Worm (Caenorhabditis elegans) whole organism, L4 larva: ENCODE results near the gene unc-79.

Experiments used
- F37D6.2 ChIP-seq: sonication (generic microtip); optimal IDR thresholded peaks from 2 replicates; lab custom pipeline; 2016; ENCODE audit warnings: mild to moderate bottlenecking, missing genetic modification characterization, missing compliant biosample characterization
- F44E2.7 ChIP-seq: fragments of 200-800 bp; sonication (Bioruptor generic); IDR thresholded peaks from 2 replicates; pipeline ENCODE4 v2.1.2; 2022; ENCODE audit warnings: missing genetic modification characterization, missing compliant biosample characterization
- F49E8.2 ChIP-seq: sonication (generic microtip); optimal IDR thresholded peaks from 2 replicates; lab custom pipeline; 2016; ENCODE audit warnings: missing compliant biosample characterization, mild to moderate bottlenecking, missing genetic modification characterization, borderline replicate concordance
- T20F7.1 ChIP-seq: fragments of 200-800 bp; sonication (Bioruptor generic); optimal IDR thresholded peaks from 2 replicates; lab custom pipeline; 2018; ENCODE audit warnings: mild to moderate bottlenecking, missing genetic modification characterization, missing compliant biosample characterization
- Y105C5A.15 ChIP-seq: fragments of 200-800 bp; sonication (Bioruptor generic); IDR thresholded peaks from 2 replicates; pipeline ENCODE4 v1.3.6; 2022; ENCODE audit warnings: missing genetic modification characterization, missing compliant biosample characterization
- Y75B8A.6 ChIP-seq: fragments of 200-800 bp; sonication (Bioruptor generic); IDR thresholded peaks from 2 replicates; pipeline ENCODE4 v1.3.6; 2022; ENCODE audit warnings: missing genetic modification reagents, missing genetic modification characterization, missing compliant biosample characterization
- ZK337.2 ChIP-seq: fragments of 200-800 bp; sonication (Bioruptor generic); IDR thresholded peaks from 2 replicates; pipeline ENCODE4 v1.3.6; 2022; ENCODE audit warnings: missing genetic modification reagents, missing genetic modification characterization, missing compliant biosample characterization
- aly-2 ChIP-seq: sonication (generic microtip); optimal IDR thresholded peaks from 2 replicates; lab custom pipeline; 2018; ENCODE audit warnings: missing biosample characterization, missing genetic modification characterization
- ama-1 ChIP-seq: fragments of 150-350 bp; optimal IDR thresholded peaks from 2 replicates; lab custom pipeline; 2014; ENCODE audit warnings: inconsistent platforms, mixed read lengths
- arid-1 ChIP-seq: fragments of 200-800 bp; sonication (Bioruptor generic); conservative IDR thresholded peaks from 2 replicates; pipeline ENCODE4 v1.3.6; 2022; ENCODE audit warnings: missing genetic modification reagents, missing genetic modification characterization, missing compliant biosample characterization
- attf-4 ChIP-seq: sonication (generic microtip); optimal IDR thresholded peaks from 3 replicates; lab custom pipeline; 2017; ENCODE audit warnings: missing biosample characterization, missing genetic modification characterization
- ceh-28 ChIP-seq: fragments of 150-350 bp; optimal IDR thresholded peaks from 2 replicates; lab custom pipeline; 2014; ENCODE audit warnings: missing biosample characterization, missing genetic modification reagents, missing genetic modification characterization
- ceh-44 ChIP-seq: fragments of 200-800 bp; sonication (Bioruptor generic); IDR thresholded peaks from 2 replicates; pipeline ENCODE4 v1.3.6; 2022; ENCODE audit warnings: missing genetic modification reagents, missing genetic modification characterization, missing compliant biosample characterization
- ceh-82 ChIP-seq: sonication (generic microtip); optimal IDR thresholded peaks from 2 replicates; lab custom pipeline; 2017; ENCODE audit warnings: missing biosample characterization, missing genetic modification characterization
- ctbp-1 ChIP-seq: fragments of 200-800 bp; sonication (Bioruptor generic); IDR thresholded peaks from 2 replicates; pipeline ENCODE4 v1.3.6; 2022; ENCODE audit warnings: missing genetic modification reagents, missing genetic modification characterization, missing compliant biosample characterization
- daf-12 ChIP-seq: fragments of 150-350 bp; optimal IDR thresholded peaks from 2 replicates; lab custom pipeline; 2014; ENCODE audit warnings: missing biosample characterization, missing genetic modification reagents, missing genetic modification characterization
- daf-16 ChIP-seq, 3 experiments: sonication (generic microtip); optimal IDR thresholded peaks; 2 replicates each; lab custom pipeline; 2016 to 2017; ENCODE audit warnings: missing genetic modification characterization in 3 of 3, missing genetic modification reagents in 3 of 3, mild to moderate bottlenecking in 2 of 3, missing compliant biosample characterization in 2 of 3, missing biosample characterization in 1 of 3, moderate library complexity in 1 of 3
- dmd-6 ChIP-seq: fragments of 200-800 bp; sonication (Bioruptor generic); IDR thresholded peaks from 2 replicates; pipeline ENCODE4 v1.3.6; 2022; ENCODE audit warnings: missing genetic modification reagents, missing genetic modification characterization, missing compliant biosample characterization
- dpl-1 ChIP-seq: fragments of 150-350 bp; optimal IDR thresholded peaks from 2 replicates; lab custom pipeline; 2014; ENCODE audit warnings: missing biosample characterization, missing genetic modification reagents, missing genetic modification characterization
- dve-1 ChIP-seq: sonication (generic microtip); optimal IDR thresholded peaks from 2 replicates; lab custom pipeline; 2017; ENCODE audit warnings: antibody characterized with exemption, mild to moderate bottlenecking, missing genetic modification characterization, missing compliant biosample characterization; ENCODE audit not compliant: insufficient read depth
- egl-27 ChIP-seq: sonication (generic microtip); optimal IDR thresholded peaks from 3 replicates; lab custom pipeline; 2017; ENCODE audit warnings: missing biosample characterization, missing genetic modification reagents, missing genetic modification characterization
- egl-43 ChIP-seq: fragments of 200-800 bp; sonication (Bioruptor generic); IDR thresholded peaks from 2 replicates; pipeline ENCODE4 v1.3.6; 2022; ENCODE audit warnings: missing genetic modification reagents, missing genetic modification characterization, missing compliant biosample characterization
- hif-1 ChIP-seq, 2 experiments: sonication (generic microtip); optimal IDR thresholded peaks; 2 replicates each; lab custom pipeline; 2016 to 2017; ENCODE audit warnings: missing compliant biosample characterization in 2 of 2, missing genetic modification characterization in 2 of 2, missing genetic modification reagents in 2 of 2, missing genotype in 2 of 2, mild to moderate bottlenecking in 1 of 2
- hlh-11 ChIP-seq: fragments of 200-800 bp; sonication (Bioruptor generic); optimal IDR thresholded peaks from 2 replicates; lab custom pipeline; 2018; ENCODE audit warnings: mild to moderate bottlenecking, missing genetic modification characterization, missing compliant biosample characterization
- hlh-30 ChIP-seq: sonication (generic microtip); optimal IDR thresholded peaks from 2 replicates; lab custom pipeline; 2017; ENCODE audit warnings: antibody characterized with exemption, mild to moderate bottlenecking, missing genetic modification characterization, missing compliant biosample characterization; ENCODE audit not compliant: insufficient read depth
- hmg-1.1 ChIP-seq: fragments of 200-800 bp; sonication (Bioruptor generic); IDR thresholded peaks from 2 replicates; pipeline ENCODE4 v1.3.6; 2022; ENCODE audit warnings: missing genetic modification reagents, missing genetic modification characterization, missing compliant biosample characterization
- jun-1 ChIP-seq: fragments of 150-350 bp; optimal IDR thresholded peaks from 2 replicates; lab custom pipeline; 2014; ENCODE audit warnings: missing biosample characterization, missing genetic modification reagents, missing genetic modification characterization
- lin-15B ChIP-seq: fragments of 150-350 bp; sonication (generic microtip); optimal IDR thresholded peaks from 3 replicates; lab custom pipeline; 2014; ENCODE audit warnings: missing biosample characterization, missing genetic modification characterization
- lin-39 ChIP-seq: fragments of 150-350 bp; optimal IDR thresholded peaks from 2 replicates; lab custom pipeline; 2014; ENCODE audit warnings: missing biosample characterization, missing genetic modification reagents, missing genetic modification characterization
- lsy-2 ChIP-seq, 2 experiments: fragments of 150-350 bp in 1 of 2; sonication (generic microtip) in 1 of 2; optimal IDR thresholded peaks; 2 replicates each; lab custom pipeline; 2014 to 2017; ENCODE audit warnings: missing biosample characterization in 2 of 2, missing genetic modification characterization in 2 of 2
- madf-9 ChIP-seq: fragments of 200-800 bp; sonication (Bioruptor generic); conservative IDR thresholded peaks from 2 replicates; pipeline ENCODE4 v1.3.6; 2022; ENCODE audit warnings: missing genetic modification reagents, missing genetic modification characterization, missing compliant biosample characterization
- mdt-29 ChIP-seq: fragments of 200-800 bp; sonication (Bioruptor generic); IDR thresholded peaks from 2 replicates; pipeline ENCODE4 v1.3.6; 2022; ENCODE audit warnings: missing genetic modification reagents, missing genetic modification characterization, missing compliant biosample characterization
- mep-1 ChIP-seq: fragments of 150-350 bp; sonication (generic microtip); optimal IDR thresholded peaks from 3 replicates; lab custom pipeline; 2014; ENCODE audit warnings: missing biosample characterization, missing genetic modification characterization
- mes-2 ChIP-seq: sonication (generic microtip); optimal IDR thresholded peaks from 2 replicates; lab custom pipeline; 2016; ENCODE audit warnings: missing genotype, mild to moderate bottlenecking, missing genetic modification characterization, missing compliant biosample characterization; ENCODE audit not compliant: poor library complexity, severe bottlenecking
- mxl-3 ChIP-seq: fragments of 200-800 bp; sonication (Bioruptor generic); optimal IDR thresholded peaks from 2 replicates; lab custom pipeline; 2018; ENCODE audit warnings: mild to moderate bottlenecking, missing genetic modification characterization, missing compliant biosample characterization
- nhr-10 ChIP-seq: fragments of 150-350 bp; optimal IDR thresholded peaks from 2 replicates; lab custom pipeline; 2014; ENCODE audit warnings: missing biosample characterization, missing genetic modification characterization
- nhr-25 ChIP-seq: sonication (generic microtip); optimal IDR thresholded peaks from 2 replicates; lab custom pipeline; 2017; ENCODE audit warnings: missing genetic modification characterization, mild to moderate bottlenecking, missing compliant biosample characterization, antibody characterized with exemption, moderate library complexity, borderline replicate concordance; ENCODE audit not compliant: insufficient read depth
- nhr-28 ChIP-seq: fragments of 150-350 bp; optimal IDR thresholded peaks from 2 replicates; lab custom pipeline; 2014; ENCODE audit warnings: missing biosample characterization, missing genetic modification characterization
- nhr-41 ChIP-seq: fragments of 200-800 bp; sonication (Bioruptor generic); IDR thresholded peaks from 2 replicates; pipeline ENCODE4 v1.3.6; 2022; ENCODE audit warnings: missing genetic modification reagents, missing genetic modification characterization, missing compliant biosample characterization
- nhr-6 ChIP-seq: fragments of 150-350 bp; optimal IDR thresholded peaks from 2 replicates; lab custom pipeline; 2014; ENCODE audit warnings: missing biosample characterization, missing genetic modification characterization
- nhr-77 ChIP-seq: fragments of 150-350 bp; optimal IDR thresholded peaks from 2 replicates; lab custom pipeline; 2014; ENCODE audit warnings: missing biosample characterization, missing genetic modification characterization
- pqm-1 ChIP-seq: sonication (generic microtip); optimal IDR thresholded peaks from 2 replicates; lab custom pipeline; 2017; ENCODE audit warnings: missing biosample characterization, missing genetic modification characterization
- set-16 ChIP-seq: fragments of 200-800 bp; sonication (Bioruptor generic); IDR thresholded peaks from 2 replicates; pipeline ENCODE4 v1.3.6; 2022; ENCODE audit warnings: missing genetic modification reagents, missing genetic modification characterization, missing compliant biosample characterization
- snpc-1.2 ChIP-seq: fragments of 200-800 bp; sonication (Bioruptor generic); IDR thresholded peaks from 2 replicates; pipeline ENCODE4 v1.3.6; 2022; ENCODE audit warnings: missing genetic modification reagents, missing genetic modification characterization, missing compliant biosample characterization
- tag-97 ChIP-seq: fragments of 200-800 bp; sonication (Bioruptor generic); IDR thresholded peaks from 2 replicates; pipeline ENCODE4 v1.3.6; 2022; ENCODE audit warnings: missing genetic modification characterization, missing compliant biosample characterization
- tra-1 ChIP-seq: fragments of 200-800 bp; sonication (Bioruptor generic); IDR thresholded peaks from 2 replicates; pipeline ENCODE4 v1.3.6; 2022; ENCODE audit warnings: missing genetic modification reagents, missing genetic modification characterization, missing compliant biosample characterization
- zip-11 ChIP-seq: fragments of 200-800 bp; sonication (Bioruptor generic); IDR thresholded peaks from 2 replicates; pipeline ENCODE4 v1.3.6; 2022; ENCODE audit warnings: missing genetic modification characterization, missing compliant biosample characterization
- zip-2 ChIP-seq: fragments of 150-350 bp; optimal IDR thresholded peaks from 2 replicates; lab custom pipeline; 2014; ENCODE audit warnings: missing biosample characterization, missing genetic modification characterization
- ztf-7 ChIP-seq: fragments of 150-350 bp; optimal IDR thresholded peaks from 2 replicates; lab custom pipeline; 2014; ENCODE audit warnings: missing biosample characterization, missing genetic modification characterization

unc-79 gene

ce11 chrIII:4037332-4037731 lies 29.1 kb upstream of the unc-79 start:
- TF ChIP-seq jun-1 = no peak
- peak; percentile 4 for TF ChIP-seq dpl-1
- TF ChIP-seq ZK337.2 (GFP tag; lab: Robert Waterston, UW) = no peak
- peak; percentile 64 for TF ChIP-seq hlh-11 (tag; lab: Kevin White, UChicago)
- TF ChIP-seq ceh-44 (GFP tag; lab: Robert Waterston, UW) = no peak
- TF ChIP-seq nhr-25 = no peak
- TF ChIP-seq hlh-30 (tag; lab: Kevin White, UChicago) = peak; percentile 6
- TF ChIP-seq F49E8.2 (tag; lab: Kevin White, UChicago) = no peak
- TF ChIP-seq egl-43 (GFP tag; lab: Robert Waterston, UW) = 0 out of 2 replicates have a peak, but pooled peaks have one; percentile 62
- peak; percentile 40 for TF ChIP-seq mes-2 (tag; lab: Kevin White, UChicago)
- no peak for TF ChIP-seq ceh-28
- TF ChIP-seq tra-1 = 0 out of 2 replicates have a peak, but pooled peaks have one; percentile 25
- TF ChIP-seq nhr-6 (tag; lab: Kevin White, UChicago) = peak; percentile 42
- 0 out of 2 replicates have a peak, but pooled peaks have one; percentile 11 for TF ChIP-seq F44E2.7 (GFP tag; lab: Robert Waterston, UW)
- TF ChIP-seq dmd-6 = 0 out of 2 replicates have a peak, but pooled peaks have one; percentile 10
- TF ChIP-seq nhr-28 (tag; lab: Kevin White, UChicago) = no peak
- no peak for TF ChIP-seq dve-1
- TF ChIP-seq hmg-1.1 (GFP tag; lab: Robert Waterston, UW) = 0 out of 2 replicates have a peak, but pooled peaks have one; percentile 52
- TF ChIP-seq lsy-2 (tag; optimal IDR thresholded peaks at IDR 0.05; lab: Kevin White, UChicago) = peak in 1 of 2 experiments; percentile 40
- TF ChIP-seq madf-9 (GFP tag; lab: Robert Waterston, UW) = no peak
- 0 out of 2 replicates have a peak, but pooled peaks have one; percentile 31 for TF ChIP-seq arid-1 (GFP tag; lab: Robert Waterston, UW)
- peak; percentile 19 for TF ChIP-seq mxl-3 (GFP tag; lab: Kevin White, UChicago)
- TF ChIP-seq snpc-1.2 (GFP tag; lab: Robert Waterston, UW) = no peak
- TF ChIP-seq mep-1 = peak; percentile 29
- TF ChIP-seq set-16 (GFP tag; lab: Robert Waterston, UW) = peak; percentile 84

- no peak for TF ChIP-seq daf-12
- TF ChIP-seq tag-97 (GFP tag; lab: Robert Waterston, UW) = no peak
- TF ChIP-seq pqm-1 = peak; percentile 99
- TF ChIP-seq egl-43 (GFP tag; lab: Robert Waterston, UW) = no peak
- peak; percentile 58 for TF ChIP-seq dmd-6
- TF ChIP-seq mep-1 = no peak
- TF ChIP-seq lin-15B = no peak
- TF ChIP-seq daf-16 (GFP tag; optimal IDR thresholded peaks at IDR 0.05; lab: Kevin White, UChicago) = no peak
- TF ChIP-seq daf-16 (tag; optimal IDR thresholded peaks at IDR 0.05; lab: Kevin White, UChicago) = peak; percentile 91
- TF ChIP-seq nhr-41 (GFP tag; lab: Robert Waterston, UW) = no peak
- TF ChIP-seq ceh-82 (tag; lab: Kevin White, UChicago) = no peak
- TF ChIP-seq nhr-6 (tag; lab: Kevin White, UChicago) = no peak
- no peak for TF ChIP-seq jun-1
- TF ChIP-seq mdt-29 (GFP tag; lab: Robert Waterston, UW) = no peak
- no peak for TF ChIP-seq ama-1
- TF ChIP-seq ctbp-1 (GFP tag; lab: Robert Waterston, UW) = no peak
- no peak for TF ChIP-seq nhr-10 (tag; lab: Kevin White, UChicago)
- TF ChIP-seq hlh-30 (tag; lab: Kevin White, UChicago) = no peak
- TF ChIP-seq hif-1 (tag; optimal IDR thresholded peaks at IDR 0.05; lab: Kevin White, UChicago) = no peak
- no peak for TF ChIP-seq T20F7.1 (GFP tag; lab: Kevin White, UChicago)
- no peak for TF ChIP-seq zip-2 (tag; lab: Kevin White, UChicago)
- no peak for TF ChIP-seq ztf-7
- no peak for TF ChIP-seq attf-4 (tag; lab: Kevin White, UChicago)
- peak; percentile 27 for TF ChIP-seq nhr-77 (tag; lab: Kevin White, UChicago)
- peak; percentile 79 for TF ChIP-seq nhr-28 (tag; lab: Kevin White, UChicago)
- no peak for TF ChIP-seq Y105C5A.15
- no peak for TF ChIP-seq dpl-1
- no peak for TF ChIP-seq zip-11
- no peak for TF ChIP-seq egl-27 (tag; lab: Kevin White, UChicago)
- TF ChIP-seq Y75B8A.6 (GFP tag; lab: Robert Waterston, UW) = no peak
- no peak for TF ChIP-seq aly-2 (tag; lab: Kevin White, UChicago)
- no peak for TF ChIP-seq lin-39 (tag; lab: Kevin White, UChicago)
- no peak for TF ChIP-seq F37D6.2 (tag; lab: Kevin White, UChicago)
Measured at ce11 chrIII:4039775-4040174, 26.7 kb upstream of the unc-79 start.
